Worm (Caenorhabditis elegans) whole organism, L2 larva: ENCODE data around the gene B0361.4.

Experiments
- C34F6.9 ChIP-seq: fragments of 150-350 bp; optimal IDR thresholded peaks from 2 replicates; lab custom pipeline; 2014; ENCODE audit warnings: missing biosample characterization, missing genetic modification characterization
- F13H6.1 ChIP-seq: sonication (generic microtip); optimal IDR thresholded peaks from 2 replicates; lab custom pipeline; 2016; ENCODE audit warnings: missing genetic modification characterization, missing compliant biosample characterization
- R02D3.7 ChIP-seq: fragments of 150-350 bp; optimal IDR thresholded peaks from 2 replicates; lab custom pipeline; 2014; ENCODE audit warnings: missing biosample characterization, missing genetic modification characterization
- Y55F3AM.14 ChIP-seq: fragments of 200-800 bp; sonication (Bioruptor generic); optimal IDR thresholded peaks from 2 replicates; lab custom pipeline; 2018; ENCODE audit warnings: mild to moderate bottlenecking, missing genetic modification characterization, missing compliant biosample characterization
- aly-2 ChIP-seq: fragments of 150-350 bp; optimal IDR thresholded peaks from 2 replicates; lab custom pipeline; 2014; ENCODE audit warnings: missing biosample characterization, missing genetic modification characterization
- ama-1 ChIP-seq: fragments of 150-350 bp; optimal IDR thresholded peaks from 2 replicates; lab custom pipeline; 2018; ENCODE audit warnings: inconsistent platforms
- blmp-1 ChIP-seq: sonication (generic microtip); optimal IDR thresholded peaks from 2 replicates; lab custom pipeline; 2017; ENCODE audit warnings: missing genetic modification characterization, mild to moderate bottlenecking, missing compliant biosample characterization, antibody characterized with exemption, moderate library complexity; ENCODE audit not compliant: insufficient read depth
- ceh-16 ChIP-seq: fragments of 150-350 bp; optimal IDR thresholded peaks from 2 replicates; lab custom pipeline; 2014; ENCODE audit warnings: missing biosample characterization, missing genetic modification characterization
- crh-2 ChIP-seq: sonication (generic microtip); optimal IDR thresholded peaks from 2 replicates; lab custom pipeline; 2017; ENCODE audit warnings: missing biosample characterization, missing genetic modification characterization
- dmd-4 ChIP-seq: sonication (generic microtip); optimal IDR thresholded peaks from 2 replicates; lab custom pipeline; 2017; ENCODE audit warnings: missing biosample characterization, missing genetic modification characterization
- egl-27 ChIP-seq: sonication (generic microtip); optimal IDR thresholded peaks from 3 replicates; lab custom pipeline; 2017; ENCODE audit warnings: missing biosample characterization, missing genetic modification reagents, missing genetic modification characterization
- fos-1 ChIP-seq: fragments of 150-350 bp; optimal IDR thresholded peaks from 2 replicates; lab custom pipeline; 2014; ENCODE audit warnings: missing biosample characterization, missing genetic modification characterization
- gmeb-1 ChIP-seq: fragments of 150-350 bp; optimal IDR thresholded peaks from 2 replicates; lab custom pipeline; 2014; ENCODE audit warnings: missing biosample characterization, missing genetic modification characterization
- lin-11 ChIP-seq: fragments of 150-350 bp; sonication (generic microtip); optimal IDR thresholded peaks from 2 replicates; lab custom pipeline; 2014; ENCODE audit warnings: missing biosample characterization, missing genetic modification characterization, inconsistent platforms, mixed read lengths
- lin-39 ChIP-seq: fragments of 150-350 bp; optimal IDR thresholded peaks from 2 replicates; lab custom pipeline; 2014; ENCODE audit warnings: missing biosample characterization, missing genetic modification reagents, missing genetic modification characterization
- lsy-2 ChIP-seq, 2 experiments: fragments of 150-350 bp in 1 of 2; sonication (generic microtip) in 1 of 2; optimal IDR thresholded peaks; 2 replicates each; lab custom pipeline; 2014 to 2017; ENCODE audit warnings: missing biosample characterization in 2 of 2, missing genetic modification characterization in 2 of 2
- mab-5 ChIP-seq: fragments of 150-350 bp; optimal IDR thresholded peaks from 2 replicates; lab custom pipeline; 2014; ENCODE audit warnings: missing biosample characterization, missing genetic modification characterization
- mbf-1 ChIP-seq: sonication (generic microtip); optimal IDR thresholded peaks from 2 replicates; lab custom pipeline; 2017; ENCODE audit warnings: missing biosample characterization, missing genetic modification characterization
- mdl-1 ChIP-seq, 2 experiments: fragments of 150-350 bp in 1 of 2; sonication (generic microtip) in 1 of 2; optimal IDR thresholded peaks; 2 replicates each; lab custom pipeline; 2017; ENCODE audit warnings: missing biosample characterization in 2 of 2, missing genetic modification characterization in 2 of 2
- nhr-11 ChIP-seq: fragments of 150-350 bp; optimal IDR thresholded peaks from 2 replicates; lab custom pipeline; 2014; ENCODE audit warnings: missing biosample characterization, missing genetic modification characterization
- nhr-129 ChIP-seq: fragments of 150-350 bp; optimal IDR thresholded peaks from 2 replicates; lab custom pipeline; 2014; ENCODE audit warnings: missing biosample characterization, missing genetic modification characterization
- nhr-23 ChIP-seq: fragments of 150-350 bp; optimal IDR thresholded peaks from 2 replicates; lab custom pipeline; 2014; ENCODE audit warnings: missing biosample characterization, missing genetic modification reagents, missing genetic modification characterization
- nhr-237 ChIP-seq: fragments of 150-350 bp; optimal IDR thresholded peaks from 2 replicates; lab custom pipeline; 2014; ENCODE audit warnings: missing biosample characterization, missing genetic modification characterization
- nhr-25 ChIP-seq: fragments of 150-350 bp; sonication (generic microtip); optimal IDR thresholded peaks from 3 replicates; lab custom pipeline; 2014; ENCODE audit warnings: missing biosample characterization, missing genetic modification characterization
- nhr-6 ChIP-seq: fragments of 150-350 bp; optimal IDR thresholded peaks from 2 replicates; lab custom pipeline; 2014; ENCODE audit warnings: missing biosample characterization, missing genetic modification characterization
- nhr-77 ChIP-seq: fragments of 150-350 bp; optimal IDR thresholded peaks from 2 replicates; lab custom pipeline; 2014; ENCODE audit warnings: missing biosample characterization, missing genetic modification characterization
- peb-1 ChIP-seq: fragments of 150-350 bp; optimal IDR thresholded peaks from 2 replicates; lab custom pipeline; 2014; ENCODE audit warnings: missing biosample characterization, missing genetic modification characterization
- sem-4 ChIP-seq: fragments of 150-350 bp; optimal IDR thresholded peaks from 2 replicates; lab custom pipeline; 2014; ENCODE audit warnings: missing biosample characterization, missing genetic modification reagents, missing genetic modification characterization
- sma-3 ChIP-seq: sonication (generic microtip); optimal IDR thresholded peaks from 2 replicates; lab custom pipeline; 2016; ENCODE audit warnings: missing genetic modification reagents, missing genetic modification characterization, missing compliant biosample characterization
- sma-9 ChIP-seq, 2 experiments: fragments of 150-350 bp in 1 of 2; sonication (generic microtip) in 1 of 2; optimal IDR thresholded peaks; 2 replicates each; lab custom pipeline; 2014 to 2016; ENCODE audit warnings: missing genetic modification characterization in 2 of 2, mild to moderate bottlenecking in 1 of 2, missing biosample characterization in 1 of 2, missing compliant biosample characterization in 1 of 2, missing genetic modification reagents in 1 of 2, moderate library complexity in 1 of 2
- snpc-4 ChIP-seq: fragments of 150-350 bp; optimal IDR thresholded peaks from 2 replicates; lab custom pipeline; 2014; ENCODE audit warnings: missing biosample characterization, missing genetic modification characterization
- unc-55 ChIP-seq: fragments of 150-350 bp; sonication (generic microtip); optimal IDR thresholded peaks from 3 replicates; lab custom pipeline; 2014; ENCODE audit warnings: missing biosample characterization, missing genetic modification reagents, missing genetic modification characterization
- unc-62 ChIP-seq: fragments of 150-350 bp; optimal IDR thresholded peaks from 2 replicates; lab custom pipeline; 2014; ENCODE audit warnings: missing biosample characterization, missing genetic modification reagents, missing genetic modification characterization
- zag-1 ChIP-seq: fragments of 150-350 bp; optimal IDR thresholded peaks from 2 replicates; lab custom pipeline; 2014; ENCODE audit warnings: missing biosample characterization, missing genetic modification characterization
- ztf-11 ChIP-seq: sonication (generic microtip); optimal IDR thresholded peaks from 2 replicates; lab custom pipeline; 2017; ENCODE audit warnings: missing biosample characterization, missing genetic modification characterization

Gene B0361.4

ce11 chrIII:7253669-7254068 is 5.1 kb upstream of the B0361.4 start:
- peak in 1 of 2 experiments; percentile 21 for TF ChIP-seq lsy-2 (tag; optimal IDR thresholded peaks at IDR 0.05; lab: Kevin White, UChicago)
- TF ChIP-seq sma-9 (GFP tag; optimal IDR thresholded peaks at IDR 0.05; lab: Kevin White, UChicago) = peak; percentile 41
- TF ChIP-seq sma-9 (tag; optimal IDR thresholded peaks at IDR 0.05; lab: Kevin White, UChicago) = no peak
- no peak for TF ChIP-seq nhr-129 (tag; lab: Kevin White, UChicago)
- no peak for TF ChIP-seq sma-3
- no peak for TF ChIP-seq zag-1 (tag; lab: Kevin White, UChicago)

DNA sequence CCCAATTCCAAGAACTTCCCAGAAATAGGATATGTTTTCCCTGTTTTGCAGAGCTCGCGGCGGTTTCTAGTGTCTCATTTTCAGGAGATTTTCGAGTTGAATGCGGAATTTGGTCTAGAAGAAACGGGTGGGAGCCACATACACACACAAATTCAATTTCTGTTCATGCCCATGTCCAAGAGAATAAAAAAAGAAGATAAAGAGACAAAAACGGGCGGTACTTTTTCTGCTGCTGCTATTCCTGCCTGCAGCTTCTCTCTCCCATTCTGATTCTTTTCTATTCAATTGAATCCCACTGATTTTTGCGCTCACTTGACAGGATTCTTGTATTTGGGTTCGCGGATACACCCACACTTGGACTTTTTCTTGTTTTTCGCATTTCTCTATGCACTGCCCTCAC is 3.8 kb downstream of the B0361.4 start:
- TF ChIP-seq nhr-129 (tag; lab: Kevin White, UChicago) = no peak
- no peak for TF ChIP-seq ztf-11 (tag; lab: Kevin White, UChicago)
- no peak for TF ChIP-seq zag-1 (tag; lab: Kevin White, UChicago)
- no peak for TF ChIP-seq sma-9 (GFP tag; optimal IDR thresholded peaks at IDR 0.05; lab: Kevin White, UChicago)
- TF ChIP-seq sma-9 (tag; optimal IDR thresholded peaks at IDR 0.05; lab: Kevin White, UChicago) = no peak
- no peak for TF ChIP-seq gmeb-1
- TF ChIP-seq ceh-16 = no peak
- TF ChIP-seq lin-39 (tag; lab: Kevin White, UChicago) = no peak
- TF ChIP-seq R02D3.7 (tag; lab: Kevin White, UChicago) = no peak
- TF ChIP-seq F13H6.1 (tag; lab: Kevin White, UChicago) = no peak
- TF ChIP-seq nhr-23 (tag; lab: Kevin White, UChicago) = no peak
- no peak for TF ChIP-seq Y55F3AM.14 (GFP tag; lab: Kevin White, UChicago)
- TF ChIP-seq unc-55 (GFP tag; lab: Kevin White, UChicago) = no peak
- no peak for TF ChIP-seq dmd-4 (tag; lab: Kevin White, UChicago)
- no peak for TF ChIP-seq mdl-1 (tag; optimal IDR thresholded peaks at IDR 0.05; lab: Kevin White, UChicago)
- no peak for TF ChIP-seq peb-1 (tag; lab: Kevin White, UChicago)
- TF ChIP-seq aly-2 (tag; lab: Kevin White, UChicago) = no peak
- no peak for TF ChIP-seq nhr-237 (tag; lab: Kevin White, UChicago)
- no peak for TF ChIP-seq unc-62 (GFP tag; lab: Kevin White, UChicago)

- TF ChIP-seq egl-27 (no peak), Y55F3AM.14 (GFP tag; lab: Kevin White, UChicago) (no peak), ama-1 (no peak), mab-5 (tag; lab: Kevin White, UChicago) (no peak), nhr-6 (no peak), nhr-237 (tag; lab: Kevin White, UChicago) (no peak), nhr-129 (tag; lab: Kevin White, UChicago) (no peak)
Measured at ce11 chrIII:7263028-7263427, 4.2 kb downstream of the B0361.4 start.

- TF ChIP-seq blmp-1 (tag; lab: Kevin White, UChicago) (no peak), R02D3.7 (tag; lab: Kevin White, UChicago) (no peak), snpc-4 (no peak), ceh-16 (no peak), nhr-237 (tag; lab: Kevin White, UChicago) (no peak), aly-2 (tag; lab: Kevin White, UChicago) (no peak), ztf-11 (tag; lab: Kevin White, UChicago) (no peak), crh-2 (tag; lab: Kevin White, UChicago) (no peak), nhr-77 (no peak), unc-62 (GFP tag; lab: Kevin White, UChicago) (no peak), nhr-25 (peak; percentile 13), sma-3 (peak; percentile 12)
Measured at ce11 chrIII:7271083-7271482, 12.3 kb downstream of the B0361.4 start.

DNA sequence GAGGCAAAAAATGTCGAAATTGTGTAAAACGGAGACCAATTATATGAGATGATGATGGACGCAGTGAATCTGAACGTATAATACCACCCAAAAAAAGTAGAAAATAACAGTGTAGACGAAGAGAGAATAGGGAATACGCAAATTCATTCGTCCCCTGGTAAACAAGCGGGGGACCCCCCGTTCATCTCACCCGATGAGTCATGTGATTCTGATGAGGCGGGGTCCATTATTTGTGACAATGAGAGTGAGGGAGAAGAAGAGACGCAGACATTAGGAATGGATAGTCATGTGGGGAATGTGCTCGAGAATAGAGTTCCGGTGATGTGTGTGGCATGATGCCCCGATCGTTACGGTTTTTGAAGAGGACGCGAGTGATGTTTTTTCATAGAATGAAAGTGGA is 13.3 kb downstream of the B0361.4 start:
- peak; percentile 59 for TF ChIP-seq F13H6.1 (tag; lab: Kevin White, UChicago)
- peak; percentile 41 for TF ChIP-seq sma-3
- TF ChIP-seq nhr-23 (tag; lab: Kevin White, UChicago) = no peak
- no peak for TF ChIP-seq unc-62 (GFP tag; lab: Kevin White, UChicago)
- peak; percentile 56 for TF ChIP-seq crh-2 (tag; lab: Kevin White, UChicago)
- TF ChIP-seq sma-9 (GFP tag; optimal IDR thresholded peaks at IDR 0.05; lab: Kevin White, UChicago) = peak; percentile 77
- no peak for TF ChIP-seq sma-9 (tag; optimal IDR thresholded peaks at IDR 0.05; lab: Kevin White, UChicago)
- TF ChIP-seq Y55F3AM.14 (GFP tag; lab: Kevin White, UChicago) = no peak
- TF ChIP-seq sem-4 (tag; lab: Kevin White, UChicago) = no peak
- no peak for TF ChIP-seq nhr-11 (tag; lab: Kevin White, UChicago)
- peak; percentile 7 for TF ChIP-seq unc-55 (GFP tag; lab: Kevin White, UChicago)
- no peak for TF ChIP-seq lin-39 (tag; lab: Kevin White, UChicago)
- TF ChIP-seq nhr-129 (tag; lab: Kevin White, UChicago) = peak; percentile 86
- TF ChIP-seq gmeb-1 = peak; percentile 28
- TF ChIP-seq ama-1 = peak; percentile 68
- peak; percentile 59 for TF ChIP-seq nhr-25
- peak; percentile 35 for TF ChIP-seq nhr-6
- peak; percentile 70 for TF ChIP-seq mab-5 (tag; lab: Kevin White, UChicago)
- peak; percentile 9 for TF ChIP-seq fos-1
- peak in 1 of 2 experiments; percentile 61 for TF ChIP-seq lsy-2 (tag; optimal IDR thresholded peaks at IDR 0.05; lab: Kevin White, UChicago)
- TF ChIP-seq mdl-1 (tag; optimal IDR thresholded peaks at IDR 0.05; lab: Kevin White, UChicago) = peak in 1 of 2 experiments; percentile 25
- TF ChIP-seq C34F6.9 = peak; percentile 81
- TF ChIP-seq mbf-1 (tag; lab: Kevin White, UChicago) = no peak
- no peak for TF ChIP-seq lin-11 (tag; lab: Kevin White, UChicago)
- TF ChIP-seq, all 48 proteins: peak for 15
